Fruit fly (Drosophila melanogaster): ENCODE measurements around the gene CG6293.
A peak's percentile ranks its signal among the peaks of the same experiment; 100 is the strongest.

CG6293 gene

DNA sequence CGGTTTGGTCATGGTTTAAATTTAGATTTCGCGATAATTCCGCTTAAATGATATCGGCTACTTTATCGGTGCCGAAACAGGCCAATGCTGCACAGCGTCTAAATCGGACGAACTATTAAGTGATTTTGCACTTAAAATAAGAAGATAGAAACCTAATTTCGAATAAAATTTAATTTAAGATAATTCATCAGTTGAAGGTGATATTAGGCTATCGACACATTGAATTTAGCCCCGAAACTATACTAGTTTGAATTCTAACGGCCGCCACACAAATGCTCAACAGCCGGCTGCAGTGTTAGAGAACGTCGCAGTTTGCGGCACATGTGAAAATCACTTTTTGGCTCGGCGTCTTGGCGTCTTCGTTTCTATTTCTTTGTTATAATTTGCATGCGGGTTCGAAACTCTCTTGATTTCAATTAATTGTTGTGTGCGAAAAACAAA, 21.4 kb upstream of the CG6293 start, which contains the start of gene sle (continued):
- TF ChIP-seq lab (GFP tag; optimal IDR thresholded peaks at IDR 0.05), result no peak
- 0 out of 3 replicates have a peak, but pooled peaks have one; percentile 12 for TF ChIP-seq CG2889 (GFP tag; IDR thresholded peaks at IDR 0.05)
- peak; percentile 69 for TF ChIP-seq Dad (GFP tag; optimal IDR thresholded peaks at IDR 0.05)
- TF ChIP-seq CG6654 (GFP tag; optimal IDR thresholded peaks at IDR 0.05), result no peak
- TF ChIP-seq Atf-2 (GFP tag; optimal IDR thresholded peaks at IDR 0.05), result peak; percentile 14
- no peak for TF ChIP-seq MTF-1 (GFP tag; optimal IDR thresholded peaks at IDR 0.05; ENCODE audit: borderline replicate concordance)
- no peak for TF ChIP-seq CG16779 (GFP tag; IDR thresholded peaks at IDR 0.05)
- TF ChIP-seq vfl (GFP tag; optimal IDR thresholded peaks at IDR 0.05), result peak; percentile 32
- TF ChIP-seq Mad (GFP tag; optimal IDR thresholded peaks at IDR 0.05), result peak; percentile 67
- TF ChIP-seq Hr78 (GFP tag; optimal IDR thresholded peaks at IDR 0.05), result no peak
- peak; percentile 65 for TF ChIP-seq pho (GFP tag; optimal IDR thresholded peaks at IDR 0.05)
- no peak for TF ChIP-seq fd64A (GFP tag; optimal IDR thresholded peaks at IDR 0.05)
- TF ChIP-seq sd (tag; optimal IDR thresholded peaks at IDR 0.05), result no peak
- TF ChIP-seq al (GFP tag; IDR thresholded peaks at IDR 0.05), result no peak; the same call in 1 of the 2 replicates
- TF ChIP-seq B-H2 (GFP tag; optimal IDR thresholded peaks at IDR 0.05), result peak; percentile 69
- TF ChIP-seq CG14014 (GFP tag; IDR thresholded peaks at IDR 0.05), result no peak
- no peak for TF ChIP-seq trh (GFP tag; optimal IDR thresholded peaks at IDR 0.05)
- TF ChIP-seq CG1233 (GFP tag; optimal IDR thresholded peaks at IDR 0.05), result peak; percentile 37
- peak; percentile 53 for TF ChIP-seq grau (tag; optimal IDR thresholded peaks at IDR 0.05)
- TF ChIP-seq CG15011 (GFP tag; optimal IDR thresholded peaks at IDR 0.05), result no peak
- no peak for TF ChIP-seq Abd-B (GFP tag; optimal IDR thresholded peaks at IDR 0.05)
- TF ChIP-seq tx (GFP tag; optimal IDR thresholded peaks at IDR 0.05), result peak; percentile 20
- peak; percentile 57 for TF ChIP-seq zfh2 (GFP tag; optimal IDR thresholded peaks at IDR 0.05)
- TF ChIP-seq HLH3B (GFP tag; IDR thresholded peaks at IDR 0.05), result 0 out of 2 replicates have a peak, but pooled peaks have one; percentile 23
- TF ChIP-seq ken (GFP tag; IDR thresholded peaks at IDR 0.05), result peak; percentile 49; the same call in 1 of the 3 replicates
- TF ChIP-seq kah (GFP tag; optimal IDR thresholded peaks at IDR 0.05), result no peak
- no peak for TF ChIP-seq Sox102F (GFP tag; optimal IDR thresholded peaks at IDR 0.05)
- no peak for TF ChIP-seq sim (GFP tag; IDR thresholded peaks at IDR 0.05)
- no peak for TF ChIP-seq CG10959 (GFP tag; IDR thresholded peaks at IDR 0.05)
- peak; percentile 47; the same call in 1 of the 2 replicates for TF ChIP-seq slbo (GFP tag; IDR thresholded peaks at IDR 0.05)
- peak; percentile 66 for TF ChIP-seq CG30403 (GFP tag; optimal IDR thresholded peaks at IDR 0.05)
- peak; percentile 95 for TF ChIP-seq CG2116 (GFP tag; optimal IDR thresholded peaks at IDR 0.05)
- TF ChIP-seq CG18599 (GFP tag; optimal IDR thresholded peaks at IDR 0.05), result no peak
- peak; percentile 61 for TF ChIP-seq CG9932 (GFP tag; IDR thresholded peaks at IDR 0.05)
- no peak for TF ChIP-seq Spps (tag; optimal IDR thresholded peaks at IDR 0.05)
- TF ChIP-seq CG34376 (GFP tag; optimal IDR thresholded peaks at IDR 0.05), result peak; percentile 69
- no peak for TF ChIP-seq Mrtf (GFP tag; IDR thresholded peaks at IDR 0.05)
- TF ChIP-seq CoRest (tag; optimal IDR thresholded peaks at IDR 0.05), result peak; percentile 80
- TF ChIP-seq CG14965 (GFP tag; optimal IDR thresholded peaks at IDR 0.05; ENCODE audit: borderline replicate concordance), result no peak
- TF ChIP-seq Ada2b (GFP tag; IDR thresholded peaks at IDR 0.05), result no peak
- no peak for TF ChIP-seq Asciz (GFP tag; optimal IDR thresholded peaks at IDR 0.05)
- peak; percentile 45 for TF ChIP-seq CG10431 (GFP tag; optimal IDR thresholded peaks at IDR 0.05)
- TF ChIP-seq CG31365 (tag; optimal IDR thresholded peaks at IDR 0.05), result no peak
- no peak for TF ChIP-seq CG18262 (tag; optimal IDR thresholded peaks at IDR 0.05)
- no peak for TF ChIP-seq Hr39 (optimal IDR thresholded peaks at IDR 0.05)
- peak; percentile 66 for TF ChIP-seq mam (GFP tag; optimal IDR thresholded peaks at IDR 0.05)
- TF ChIP-seq CG11723 (GFP tag; optimal IDR thresholded peaks at IDR 0.05), result no peak
- TF ChIP-seq CG17361 (GFP tag; IDR thresholded peaks at IDR 0.05), result peak; percentile 76
- peak; percentile 26 for TF ChIP-seq CG30431 (GFP tag; optimal IDR thresholded peaks at IDR 0.05)
- peak; percentile 38; the same call in 2 of the 3 replicates for TF ChIP-seq vnd (GFP tag; IDR thresholded peaks at IDR 0.05; ENCODE audit: partially characterized antibody)
- no peak for TF ChIP-seq z (GFP tag; IDR thresholded peaks at IDR 0.05)

Measured in whole organism, embryonic.